Worm (Caenorhabditis elegans) whole organism, young adult: ENCODE data around the gene col-166.

ENCODE experiments used
- B0019.2 ChIP-seq: fragments of 200-800 bp; sonication (Bioruptor generic); conservative IDR thresholded peaks from 2 replicates; pipeline ENCODE4 v1.3.6; 2022; ENCODE audit warnings: missing genetic modification reagents, missing genetic modification characterization, missing compliant biosample characterization
- B0035.1 ChIP-seq: sonication (generic microtip); optimal IDR thresholded peaks from 2 replicates; lab custom pipeline; 2016; ENCODE audit warnings: missing genetic modification characterization, mild to moderate bottlenecking, missing compliant biosample characterization, missing genotype, missing genetic modification reagents
- B0261.1 ChIP-seq: sonication (generic microtip); optimal IDR thresholded peaks from 2 replicates; lab custom pipeline; 2016; ENCODE audit warnings: mild to moderate bottlenecking, missing genetic modification characterization, moderate library complexity, missing compliant biosample characterization
- F23B12.7 ChIP-seq: sonication (generic microtip); optimal IDR thresholded peaks from 2 replicates; lab custom pipeline; 2017; ENCODE audit warnings: missing genetic modification characterization, mild to moderate bottlenecking, missing compliant biosample characterization, antibody characterized with exemption, moderate library complexity; ENCODE audit not compliant: insufficient read depth
- F39B2.1 ChIP-seq: fragments of 200-800 bp; sonication (Bioruptor generic); IDR thresholded peaks from 2 replicates; pipeline ENCODE4 v1.3.6; 2022; ENCODE audit warnings: missing genetic modification reagents, missing genetic modification characterization, missing compliant biosample characterization
- F57A8.1 ChIP-seq: fragments of 200-800 bp; sonication (Bioruptor generic); optimal IDR thresholded peaks from 2 replicates; lab custom pipeline; 2018; ENCODE audit warnings: mild to moderate bottlenecking, missing genetic modification characterization, moderate library complexity, missing compliant biosample characterization
- Y53G8AR.9 ChIP-seq: fragments of 200-800 bp; sonication (Bioruptor generic); conservative IDR thresholded peaks from 2 replicates; pipeline ENCODE4 v1.3.6; 2022; ENCODE audit warnings: missing genetic modification reagents, missing genetic modification characterization, missing compliant biosample characterization
- Y95B8A.8 ChIP-seq: fragments of 200-800 bp; sonication (Bioruptor generic); IDR thresholded peaks from 2 replicates; pipeline ENCODE4 v1.3.6; 2022; ENCODE audit warnings: missing genetic modification reagents, missing genetic modification characterization, missing compliant biosample characterization
- ama-1 ChIP-seq, 3 experiments: fragments of 150-350 bp in 1 of 3; sonication (generic microtip) in 2 of 3; optimal IDR thresholded peaks; 2 replicates each; lab custom pipeline; 2014 to 2018; ENCODE audit warnings: missing biosample characterization in 2 of 3, missing genetic modification characterization in 2 of 3, missing genetic modification reagents in 2 of 3
- aptf-2 ChIP-seq: fragments of 200-800 bp; sonication (Bioruptor generic); conservative IDR thresholded peaks from 2 replicates; pipeline ENCODE4 v1.3.6; 2022; ENCODE audit warnings: missing genetic modification reagents, missing genetic modification characterization, missing compliant biosample characterization
- atf-7 ChIP-seq: sonication (generic microtip); optimal IDR thresholded peaks from 2 replicates; lab custom pipeline; 2017; ENCODE audit warnings: mild to moderate bottlenecking, missing genetic modification characterization, missing compliant biosample characterization
- attf-3 ChIP-seq: fragments of 200-800 bp; sonication (Bioruptor generic); conservative IDR thresholded peaks from 2 replicates; pipeline ENCODE4 v1.3.6; 2022; ENCODE audit warnings: missing genetic modification reagents, missing genetic modification characterization, missing compliant biosample characterization
- attf-6 ChIP-seq: fragments of 200-800 bp; sonication (Bioruptor generic); IDR thresholded peaks from 2 replicates; pipeline ENCODE4 v1.3.6; 2022; ENCODE audit warnings: missing genetic modification reagents, missing genetic modification characterization, missing compliant biosample characterization
- bed-1 ChIP-seq: fragments of 200-800 bp; sonication (Bioruptor generic); IDR thresholded peaks from 2 replicates; pipeline ENCODE4 v1.3.6; 2022; ENCODE audit warnings: missing genetic modification reagents, missing genetic modification characterization, missing compliant biosample characterization
- ccch-3 ChIP-seq: fragments of 200-800 bp; sonication (Bioruptor generic); optimal IDR thresholded peaks from 2 replicates; lab custom pipeline; 2018; ENCODE audit warnings: mild to moderate bottlenecking, missing genetic modification characterization, missing compliant biosample characterization
- cebp-1 ChIP-seq, 2 experiments: fragments of 200-800 bp in 1 of 2; sonication (Bioruptor generic) in 1 of 2; sonication (generic microtip) in 1 of 2; IDR thresholded peaks in 1 of 2; optimal IDR thresholded peaks in 1 of 2; 2 replicates each; pipeline versions ENCODE4 v1.3.6 to Lab custom; 2017 to 2022; ENCODE audit warnings: missing compliant biosample characterization in 2 of 2, missing genetic modification characterization in 2 of 2, mild to moderate bottlenecking in 1 of 2, missing genetic modification reagents in 1 of 2, moderate library complexity in 1 of 2
- ceh-79 ChIP-seq: sonication (generic microtip); optimal IDR thresholded peaks from 2 replicates; lab custom pipeline; 2017; ENCODE audit warnings: mild to moderate bottlenecking, missing genetic modification characterization, missing compliant biosample characterization
- ceh-91 ChIP-seq: fragments of 200-800 bp; sonication (Bioruptor generic); IDR thresholded peaks from 2 replicates; pipeline ENCODE4 v1.3.6; 2022; ENCODE audit warnings: missing genetic modification reagents, missing genetic modification characterization, missing compliant biosample characterization
- chd-7 ChIP-seq: sonication (generic microtip); optimal IDR thresholded peaks from 2 replicates; lab custom pipeline; 2016; ENCODE audit warnings: mild to moderate bottlenecking, missing genetic modification characterization, moderate library complexity, missing compliant biosample characterization
- die-1 ChIP-seq: sonication (generic microtip); optimal IDR thresholded peaks from 2 replicates; lab custom pipeline; 2016; ENCODE audit warnings: missing genotype, mild to moderate bottlenecking, missing genetic modification characterization, missing compliant biosample characterization
- dox-1 ChIP-seq: fragments of 200-800 bp; sonication (Bioruptor generic); IDR thresholded peaks from 2 replicates; pipeline ENCODE4 v1.3.6; 2022; ENCODE audit warnings: missing genetic modification reagents, missing genetic modification characterization, missing compliant biosample characterization
- efl-1 ChIP-seq: fragments of 150-350 bp; optimal IDR thresholded peaks from 2 replicates; lab custom pipeline; 2014; ENCODE audit warnings: missing biosample characterization, missing genetic modification reagents, missing genetic modification characterization
- egl-44 ChIP-seq: fragments of 200-800 bp; sonication (Bioruptor generic); IDR thresholded peaks from 2 replicates; pipeline ENCODE4 v1.3.6; 2022; ENCODE audit warnings: missing genetic modification reagents, missing genetic modification characterization, missing compliant biosample characterization
- egrh-3 ChIP-seq: fragments of 200-800 bp; sonication (Bioruptor generic); IDR thresholded peaks from 2 replicates; pipeline ENCODE4 v1.3.6; 2022; ENCODE audit warnings: missing genetic modification reagents, missing genetic modification characterization, missing compliant biosample characterization
- fkh-3 ChIP-seq: sonication (generic microtip); optimal IDR thresholded peaks from 2 replicates; lab custom pipeline; 2016; ENCODE audit warnings: mild to moderate bottlenecking, missing genetic modification characterization, missing compliant biosample characterization
- gei-17 ChIP-seq: fragments of 200-800 bp; sonication (Bioruptor generic); optimal IDR thresholded peaks from 2 replicates; lab custom pipeline; 2018; ENCODE audit warnings: mild to moderate bottlenecking, missing genetic modification characterization, missing compliant biosample characterization
- hlh-12 ChIP-seq: sonication (generic microtip); optimal IDR thresholded peaks from 2 replicates; lab custom pipeline; 2016; ENCODE audit warnings: missing genetic modification characterization, missing compliant biosample characterization
- hrde-1 ChIP-seq: sonication (generic microtip); optimal IDR thresholded peaks from 2 replicates; lab custom pipeline; 2016; ENCODE audit warnings: missing genetic modification characterization, mild to moderate bottlenecking, missing compliant biosample characterization, moderate library complexity, missing genotype, missing genetic modification reagents, borderline replicate concordance
- hsf-1 ChIP-seq: fragments of 200-800 bp; sonication (Bioruptor generic); IDR thresholded peaks from 2 replicates; pipeline ENCODE4 v1.3.6; 2022; ENCODE audit warnings: missing genetic modification reagents, missing genetic modification characterization, missing compliant biosample characterization
- let-526 ChIP-seq: fragments of 200-800 bp; sonication (Bioruptor generic); IDR thresholded peaks from 2 replicates; pipeline ENCODE4 v1.3.6; 2022; ENCODE audit warnings: missing genetic modification reagents, missing genetic modification characterization, missing compliant biosample characterization
- let-607 ChIP-seq, 2 experiments: fragments of 200-800 bp in 1 of 2; sonication (Bioruptor generic) in 1 of 2; sonication (generic microtip) in 1 of 2; optimal IDR thresholded peaks; 2 replicates each; lab custom pipeline; 2016 to 2018; ENCODE audit warnings: mild to moderate bottlenecking in 2 of 2, missing compliant biosample characterization in 2 of 2, missing genetic modification characterization in 2 of 2, moderate library complexity in 2 of 2, missing genotype in 1 of 2
- lsl-1 ChIP-seq: fragments of 200-800 bp; sonication (Bioruptor generic); optimal IDR thresholded peaks from 2 replicates; lab custom pipeline; 2018; ENCODE audit warnings: mild to moderate bottlenecking, missing genetic modification characterization, moderate library complexity, missing compliant biosample characterization
- lsy-27 ChIP-seq: sonication (generic microtip); optimal IDR thresholded peaks from 2 replicates; lab custom pipeline; 2017; ENCODE audit warnings: missing genetic modification characterization, mild to moderate bottlenecking, missing compliant biosample characterization, antibody characterized with exemption, missing genotype, borderline replicate concordance; ENCODE audit not compliant: insufficient read depth
- madf-6 ChIP-seq: fragments of 200-800 bp; sonication (Bioruptor generic); IDR thresholded peaks from 2 replicates; pipeline ENCODE4 v1.3.6; 2022; ENCODE audit warnings: missing genetic modification reagents, missing genetic modification characterization, missing compliant biosample characterization
- nhr-179 ChIP-seq: sonication (generic microtip); optimal IDR thresholded peaks from 2 replicates; lab custom pipeline; 2016; ENCODE audit warnings: mild to moderate bottlenecking, missing genetic modification characterization, missing compliant biosample characterization
- pbrm-1 ChIP-seq: fragments of 200-800 bp; sonication (Bioruptor generic); IDR thresholded peaks from 2 replicates; pipeline ENCODE4 v1.3.6; 2022; ENCODE audit warnings: missing genetic modification reagents, missing genetic modification characterization, missing compliant biosample characterization
- sdz-38 ChIP-seq: sonication (generic microtip); optimal IDR thresholded peaks from 2 replicates; lab custom pipeline; 2016; ENCODE audit warnings: missing genotype, missing genetic modification characterization, missing compliant biosample characterization
- sea-2 ChIP-seq: fragments of 200-800 bp; sonication (Bioruptor generic); IDR thresholded peaks from 2 replicates; pipeline ENCODE4 v1.3.6; 2022; ENCODE audit warnings: missing genetic modification characterization, missing compliant biosample characterization
- snpc-3.4 ChIP-seq: sonication (generic microtip); optimal IDR thresholded peaks from 2 replicates; lab custom pipeline; 2017; ENCODE audit warnings: missing genetic modification characterization, mild to moderate bottlenecking, missing compliant biosample characterization, antibody characterized with exemption, moderate library complexity, missing genotype, missing genetic modification reagents
- sptf-2 ChIP-seq: fragments of 200-800 bp; sonication (Bioruptor generic); optimal IDR thresholded peaks from 2 replicates; lab custom pipeline; 2018; ENCODE audit warnings: mild to moderate bottlenecking, missing genetic modification characterization, missing compliant biosample characterization
- tbp1 ChIP-seq: fragments of 200-800 bp; sonication (Bioruptor generic); optimal IDR thresholded peaks from 2 replicates; lab custom pipeline; 2018; ENCODE audit warnings: mild to moderate bottlenecking, missing genetic modification characterization, missing compliant biosample characterization
- tbx-9 ChIP-seq: sonication (generic microtip); optimal IDR thresholded peaks from 2 replicates; lab custom pipeline; 2016; ENCODE audit warnings: borderline replicate concordance, missing genetic modification characterization, inconsistent platforms, missing compliant biosample characterization
- unc-130 ChIP-seq: sonication (generic microtip); optimal IDR thresholded peaks from 2 replicates; lab custom pipeline; 2016; ENCODE audit warnings: missing genetic modification reagents, missing genetic modification characterization, missing compliant biosample characterization
- xnd-1 ChIP-seq: sonication (generic microtip); optimal IDR thresholded peaks from 2 replicates; lab custom pipeline; 2016; ENCODE audit warnings: missing genotype, missing genetic modification reagents, missing genetic modification characterization, missing compliant biosample characterization
- zim-3 ChIP-seq: sonication (generic microtip); optimal IDR thresholded peaks from 2 replicates; lab custom pipeline; 2017; ENCODE audit warnings: mild to moderate bottlenecking, missing genetic modification characterization, moderate library complexity, missing compliant biosample characterization
- ztf-25 ChIP-seq: fragments of 200-800 bp; sonication (Bioruptor generic); IDR thresholded peaks from 2 replicates; pipeline ENCODE4 v1.3.6; 2022; ENCODE audit warnings: missing genetic modification reagents, missing genetic modification characterization, missing compliant biosample characterization

col-166 gene

DNA sequence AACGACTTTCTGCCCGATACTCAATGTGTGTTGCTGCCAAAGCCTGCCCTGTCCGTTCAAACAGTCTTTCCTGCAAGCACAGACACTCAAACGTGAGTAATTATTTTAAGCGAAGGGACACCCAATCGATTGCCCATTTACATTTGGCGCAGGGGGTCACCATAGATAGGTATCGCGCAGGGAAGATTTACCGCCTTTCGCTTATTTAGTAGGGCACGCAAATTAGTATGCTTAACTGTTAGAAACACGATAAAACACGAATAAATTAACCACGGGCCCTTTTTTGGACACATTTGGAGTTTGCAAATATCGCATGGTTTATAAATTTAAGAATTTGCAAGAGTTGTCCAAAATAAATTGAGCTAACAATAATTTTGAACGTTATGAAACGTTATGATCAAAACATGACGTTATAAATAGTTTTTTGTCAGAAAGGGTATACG lies 16.6 kb downstream of the col-166 start (continued):
- TF ChIP-seq dox-1 (GFP tag; lab: Robert Waterston, UW) (peak; percentile 99), ama-1 (optimal IDR thresholded peaks at IDR 0.05; lab: Kevin White, UChicago) (no peak), ama-1 (GFP tag; optimal IDR thresholded peaks at IDR 0.05; lab: Kevin White, UChicago) (peak; percentile 18 to 94), ccch-3 (GFP tag; lab: Kevin White, UChicago) (peak; percentile 96), attf-6 (GFP tag; lab: Robert Waterston, UW) (0 out of 2 replicates have a peak, but pooled peaks have one; percentile 54), bed-1 (GFP tag; lab: Robert Waterston, UW) (peak; percentile 88; the same call in 1 of the 2 replicates), fkh-3 (no peak), B0035.1 (tag; lab: Kevin White, UChicago) (peak; percentile 97), sea-2 (GFP tag; lab: Robert Waterston, UW) (peak; percentile 89), F23B12.7 (peak; percentile 98), unc-130 (GFP tag; lab: Kevin White, UChicago) (peak; percentile 68), tbp1 (GFP tag; lab: Kevin White, UChicago) (peak; percentile 81), sptf-2 (no peak), ztf-25 (0 out of 2 replicates have a peak, but pooled peaks have one; percentile 58), gei-17 (GFP tag; lab: Kevin White, UChicago) (peak; percentile 99), egl-44 (GFP tag; lab: Robert Waterston, UW) (peak; percentile 94), B0261.1 (tag; lab: Kevin White, UChicago) (peak; percentile 64), cebp-1 (GFP tag; IDR thresholded peaks at IDR 0.05; lab: Robert Waterston, UW) (peak; percentile 82), cebp-1 (tag; optimal IDR thresholded peaks at IDR 0.05; lab: Kevin White, UChicago) (peak; percentile 98), ceh-91 (GFP tag; lab: Robert Waterston, UW) (no peak), xnd-1 (tag; lab: Kevin White, UChicago) (no peak), hsf-1 (GFP tag; lab: Robert Waterston, UW) (peak; percentile 67), snpc-3.4 (tag; lab: Kevin White, UChicago) (no peak), let-607 (tag; optimal IDR thresholded peaks at IDR 0.05; lab: Kevin White, UChicago) (peak; percentile 80 to 95), attf-3 (GFP tag; lab: Robert Waterston, UW) (0 out of 2 replicates have a peak, but pooled peaks have one; percentile 40), sdz-38 (tag; lab: Kevin White, UChicago) (peak; percentile 21), die-1 (peak; percentile 83), B0019.2 (GFP tag; lab: Robert Waterston, UW) (no peak), efl-1 (GFP tag; lab: Kevin White, UChicago) (no peak), lsl-1 (GFP tag; lab: Kevin White, UChicago) (peak; percentile 2), aptf-2 (GFP tag; lab: Robert Waterston, UW) (peak; percentile 39; the same call in 1 of the 2 replicates), F39B2.1 (GFP tag; lab: Robert Waterston, UW) (no peak), hlh-12 (tag; lab: Kevin White, UChicago) (no peak), chd-7 (tag; lab: Kevin White, UChicago) (peak; percentile 99), pbrm-1 (peak; percentile 96), zim-3 (tag; lab: Kevin White, UChicago) (no peak), Y53G8AR.9 (GFP tag; lab: Robert Waterston, UW) (peak; percentile 99), hrde-1 (peak; percentile 52), atf-7 (peak; percentile 99), F57A8.1 (GFP tag; lab: Kevin White, UChicago) (peak; percentile 86), madf-6 (GFP tag; lab: Robert Waterston, UW) (no peak), ceh-79 (peak; percentile 88), nhr-179 (tag; lab: Kevin White, UChicago) (peak; percentile 89), tbx-9 (no peak), let-526 (peak; percentile 94), lsy-27 (tag; lab: Kevin White, UChicago) (no peak), egrh-3 (GFP tag; lab: Robert Waterston, UW) (peak; percentile 61), Y95B8A.8 (GFP tag; lab: Robert Waterston, UW) (0 out of 2 replicates have a peak, but pooled peaks have one; percentile 48)
